Fruit fly (Drosophila melanogaster) whole organism, prepupa: ENCODE measurements around the gene mbm.

Experiments
- Blimp-1 ChIP-seq: fragments of 200-800 bp; sonication (Bioruptor generic); optimal IDR thresholded peaks from 3 replicates; lab custom pipeline; 2017; ENCODE audit warnings: missing biosample characterization, missing genetic modification characterization, mild to moderate bottlenecking, moderate library complexity, missing genetic modification reagents
- OdsH ChIP-seq: fragments of 200-800 bp; sonication (Bioruptor generic); optimal IDR thresholded peaks from 3 replicates; lab custom pipeline; 2016; ENCODE audit warnings: missing biosample characterization, missing genetic modification characterization
- dsx ChIP-seq: fragments of 200-800 bp; optimal IDR thresholded peaks from 3 replicates; lab custom pipeline; 2019; ENCODE audit warnings: missing biosample characterization, mild to moderate bottlenecking, missing genetic modification characterization, moderate library complexity; ENCODE audit not compliant: poor library complexity, severe bottlenecking

DNA sequence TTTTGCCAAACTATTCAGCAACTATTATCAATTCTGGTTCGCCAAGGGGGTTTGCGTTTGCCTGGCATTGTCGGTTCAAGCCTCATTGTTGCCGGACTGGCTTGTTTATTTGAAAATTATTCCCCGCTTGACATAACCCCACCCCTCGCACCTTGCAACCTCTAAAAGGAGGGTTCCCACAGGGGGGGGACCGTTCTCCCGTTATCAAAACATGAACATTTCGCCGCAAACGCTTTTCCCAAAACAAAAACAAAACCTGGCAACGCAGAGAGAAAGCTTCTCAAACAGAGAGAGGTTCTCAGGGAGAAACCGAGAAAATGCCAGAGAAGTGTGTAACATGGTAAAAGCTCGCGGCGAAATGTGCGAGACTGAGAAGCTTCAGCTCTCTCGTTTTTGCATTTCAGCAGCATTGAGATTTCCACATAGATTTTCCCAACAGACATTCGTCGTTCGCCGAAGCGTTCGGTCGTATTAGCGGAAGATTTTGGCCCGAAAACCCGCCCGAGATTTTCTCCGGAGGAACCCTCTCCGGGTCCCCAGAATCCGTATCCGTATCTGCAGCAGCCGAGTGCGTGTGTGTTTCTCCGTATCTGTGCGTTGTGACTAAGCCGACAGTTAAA, 36.4 kb upstream of the mbm start:
- TF ChIP-seq dsx (GFP tag; lab: Kevin White, UChicago), result no peak
- TF ChIP-seq Blimp-1 (GFP tag; lab: Kevin White, UChicago), result no peak
- TF ChIP-seq OdsH (GFP tag; lab: Kevin White, UChicago), result no peak
